Fruit fly (Drosophila melanogaster) whole organism, prepupa: ENCODE data around the gene CG7916.

Experiments
- CG34406 ChIP-seq: fragments of 200-800 bp; sonication (Bioruptor generic); optimal IDR thresholded peaks from 3 replicates; lab custom pipeline; 2016; ENCODE audit warnings: missing biosample characterization, missing genetic modification characterization
- achi ChIP-seq: fragments of 200-800 bp; sonication (Bioruptor generic); optimal IDR thresholded peaks from 3 replicates; lab custom pipeline; 2016; ENCODE audit warnings: missing biosample characterization, missing genetic modification characterization

- TF ChIP-seq CG34406 (GFP tag; lab: Kevin White, UChicago) (no peak), achi (GFP tag; lab: Kevin White, UChicago) (no peak)
Observed at dm6 chr2L:13803032-13803661, 43.4 kb upstream of the CG7916 start, which contains the start of gene CAH1.
